Worm (Caenorhabditis elegans): Measurements from ENCODE around the gene C25E10.8.
A peak's percentile ranks its signal among the peaks of the same experiment; 100 is the strongest.

C25E10.8 gene

ce11 chrV:9096674-9097073 is 42.8 kb upstream of the C25E10.8 start:
- peak; percentile 7 for TF ChIP-seq mxl-3 (GFP tag; optimal IDR thresholded peaks at IDR 0.05)
- peak; percentile 52 for TF ChIP-seq hlh-30 (tag; optimal IDR thresholded peaks at IDR 0.05; ENCODE audit: insufficient read depth)
- TF ChIP-seq tag-97 (GFP tag; IDR thresholded peaks at IDR 0.05), result no peak
- peak; percentile 27 for TF ChIP-seq ama-1 (optimal IDR thresholded peaks at IDR 0.05)
- no peak for TF ChIP-seq fkh-10 (GFP tag; optimal IDR thresholded peaks at IDR 0.05)

ce11 chrV:9095613-9096317 is 41.9 kb upstream of the C25E10.8 start, which contains the start of gene F21C10.10:
TSS of gene F21C10.10 (plus strand) at chrV:9096267.
- TF ChIP-seq mdl-1 (tag; optimal IDR thresholded peaks at IDR 0.05), result peak; percentile 77 to 96
- TF ChIP-seq D1046.2 (GFP tag; IDR thresholded peaks at IDR 0.05), result no peak
- 0 out of 2 replicates have a peak, but pooled peaks have one; percentile 55 for TF ChIP-seq lin-29 (GFP tag; IDR thresholded peaks at IDR 0.05)
- TF ChIP-seq daf-16 (GFP tag; optimal IDR thresholded peaks at IDR 0.05), result peak; percentile 61 to 92
- TF ChIP-seq daf-16 (tag; optimal IDR thresholded peaks at IDR 0.05), result peak; percentile 91
- no peak for TF ChIP-seq mes-2 (tag; optimal IDR thresholded peaks at IDR 0.05; ENCODE audit: poor library complexity, severe bottlenecking)
- peak; percentile 31 for TF ChIP-seq zip-2 (tag; optimal IDR thresholded peaks at IDR 0.05)
- TF ChIP-seq aha-1 (tag), result peak; percentile 99
- TF ChIP-seq ceh-44 (GFP tag; IDR thresholded peaks at IDR 0.05), result no peak
- TF ChIP-seq nhr-111 (GFP tag; optimal IDR thresholded peaks at IDR 0.05), result no peak
- TF ChIP-seq egl-27 (tag; optimal IDR thresholded peaks at IDR 0.05), result no peak
- TF ChIP-seq hlh-30 (tag; optimal IDR thresholded peaks at IDR 0.05; ENCODE audit: insufficient read depth), result peak; percentile 99
- peak; percentile 63 for TF ChIP-seq hmg-1.1 (GFP tag; IDR thresholded peaks at IDR 0.05)
- TF ChIP-seq spr-1 (tag; optimal IDR thresholded peaks at IDR 0.05), result peak; percentile 78
- no peak for TF ChIP-seq lir-3 (tag; optimal IDR thresholded peaks at IDR 0.05)
- TF ChIP-seq tag-97 (GFP tag; IDR thresholded peaks at IDR 0.05), result no peak
- no peak for TF ChIP-seq unc-130 (GFP tag; optimal IDR thresholded peaks at IDR 0.05)
- TF ChIP-seq madf-9 (GFP tag; conservative IDR thresholded peaks at IDR 0.05), result peak; percentile 46; the same call in 1 of the 2 replicates
- TF ChIP-seq dmd-8 (GFP tag; IDR thresholded peaks at IDR 0.05), result no peak
- TF ChIP-seq daf-12 (tag; optimal IDR thresholded peaks at IDR 0.05), result no peak
- peak; percentile 99 for TF ChIP-seq nhr-48 (tag; optimal IDR thresholded peaks at IDR 0.05)
- peak; percentile 95 for TF ChIP-seq cey-2 (tag; optimal IDR thresholded peaks at IDR 0.05; ENCODE audit: borderline replicate concordance, insufficient read depth)
- no peak for TF ChIP-seq lin-15B (tag; optimal IDR thresholded peaks at IDR 0.05)
- no peak for TF ChIP-seq skn-1 (tag; optimal IDR thresholded peaks at IDR 0.05)
- peak; percentile 59 for TF ChIP-seq set-16 (GFP tag; IDR thresholded peaks at IDR 0.05)
- TF ChIP-seq unc-39 (tag; optimal IDR thresholded peaks at IDR 0.05), result no peak
- no peak for TF ChIP-seq R02D3.7 (tag; optimal IDR thresholded peaks at IDR 0.05)
- TF ChIP-seq php-3 (GFP tag; IDR thresholded peaks at IDR 0.05), result peak; percentile 86
- peak; percentile 76 for TF ChIP-seq pha-4 (GFP tag; IDR thresholded peaks at IDR 0.05)
- TF ChIP-seq pha-4 (tag; optimal IDR thresholded peaks at IDR 0.05), result peak; percentile 60
- no peak; the same call in 1 of the 2 replicates for TF ChIP-seq nhr-42 (GFP tag; IDR thresholded peaks at IDR 0.05)
- no peak for TF ChIP-seq ceh-28 (tag; optimal IDR thresholded peaks at IDR 0.05)
- no peak for TF ChIP-seq zfp-2 (tag; optimal IDR thresholded peaks at IDR 0.05)
- peak; percentile 87 for TF ChIP-seq nhr-76 (tag; optimal IDR thresholded peaks at IDR 0.05)
- no peak for TF ChIP-seq ZK546.5 (tag; optimal IDR thresholded peaks at IDR 0.05)
- peak; percentile 59; the same call in 1 of the 2 replicates for TF ChIP-seq ctbp-1 (GFP tag; IDR thresholded peaks at IDR 0.05)
- no peak for TF ChIP-seq snpc-1.2 (GFP tag; IDR thresholded peaks at IDR 0.05)
- peak in 1 of 2 experiments; percentile 98 for TF ChIP-seq unc-62 (GFP tag; optimal IDR thresholded peaks at IDR 0.05 in 1 of 2)
- TF ChIP-seq unc-62 (tag; optimal IDR thresholded peaks at IDR 0.05), result no peak
- TF ChIP-seq mdt-29 (GFP tag; IDR thresholded peaks at IDR 0.05), result peak; percentile 76
- TF ChIP-seq Y5F2A.4 (GFP tag; optimal IDR thresholded peaks at IDR 0.05), result no peak
- no peak for TF ChIP-seq vab-7 (GFP tag; IDR thresholded peaks at IDR 0.05)
- no peak for TF ChIP-seq snpc-4 (tag; optimal IDR thresholded peaks at IDR 0.05)
- no peak for TF ChIP-seq daf-19 (GFP tag; conservative IDR thresholded peaks at IDR 0.05)
- TF ChIP-seq ces-1 (GFP tag; optimal IDR thresholded peaks at IDR 0.05), result no peak
- no peak for TF ChIP-seq F26F4.8 (GFP tag; conservative IDR thresholded peaks at IDR 0.05)
